Fruit fly (Drosophila melanogaster) whole organism: ENCODE results near the gene DIP-kappa.

Source experiments
- CG8478 ChIP-seq: fragments of >200 bp; optimal IDR thresholded peaks from 2 replicates; lab custom pipeline; 2018; ENCODE audit warnings: inconsistent platforms
- Dll ChIP-seq: fragments of >200 bp; optimal IDR thresholded peaks from 2 replicates; lab custom pipeline; 2017
- pan ChIP-seq: fragments of >200 bp; optimal IDR thresholded peaks from 2 replicates; lab custom pipeline; 2017
- psq ChIP-seq: fragments of >200 bp; optimal IDR thresholded peaks from 2 replicates; lab custom pipeline; 2017
- usp ChIP-seq: fragments of >200 bp; optimal IDR thresholded peaks from 2 replicates; lab custom pipeline; 2017; ENCODE audit warnings: missing biosample characterization, missing genetic modification characterization, mixed read lengths

dm6 chr2L:13723542-13723941 lies 6.4 kb upstream of the DIP-kappa start, which contains the start of gene CG9014:
- no peak for TF ChIP-seq Dll (lab: Kevin White, UChicago)
- TF ChIP-seq usp (GFP tag; lab: Kevin White, UChicago), result no peak
- no peak for TF ChIP-seq psq (lab: Kevin White, UChicago)
- no peak for TF ChIP-seq pan (lab: Kevin White, UChicago)
- TF ChIP-seq CG8478 (lab: Kevin White, UChicago), result no peak
